Fruit fly (Drosophila melanogaster) whole organism, adult: Measurements from ENCODE around the gene CG9514.
A peak's percentile ranks its signal among the peaks of the same experiment; 100 is the strongest.

Experiments used
- CG11617 ChIP-seq: fragments of 200-800 bp; sonication (Bioruptor generic); optimal IDR thresholded peaks from 2 replicates; lab custom pipeline; 2017; ENCODE audit warnings: mild to moderate bottlenecking, missing biosample characterization, missing genetic modification reagents, missing genetic modification characterization
- CG12768 ChIP-seq: fragments of 200-800 bp; sonication (Bioruptor generic); optimal IDR thresholded peaks from 2 replicates; lab custom pipeline; 2017; ENCODE audit warnings: missing biosample characterization, missing genetic modification characterization, mild to moderate bottlenecking, moderate library complexity, missing genetic modification reagents
- CG14711 ChIP-seq: fragments of 200-800 bp; sonication (Bioruptor generic); optimal IDR thresholded peaks from 2 replicates; lab custom pipeline; 2018; ENCODE audit warnings: missing biosample characterization, mild to moderate bottlenecking, missing genetic modification characterization, moderate library complexity
- CG1620 ChIP-seq: fragments of 200-800 bp; sonication (Bioruptor generic); optimal IDR thresholded peaks from 2 replicates; lab custom pipeline; 2016; ENCODE audit warnings: missing biosample characterization, missing genetic modification characterization
- CG33017 ChIP-seq: fragments of 200-800 bp; sonication (Bioruptor generic); optimal IDR thresholded peaks from 2 replicates; lab custom pipeline; 2018; ENCODE audit warnings: missing biosample characterization, mild to moderate bottlenecking, missing genetic modification characterization, moderate library complexity
- CG5204 ChIP-seq: fragments of 200-800 bp; sonication (Bioruptor generic); optimal IDR thresholded peaks from 2 replicates; lab custom pipeline; 2016; ENCODE audit warnings: missing biosample characterization, missing genetic modification characterization
- CG7045 ChIP-seq: fragments of 200-800 bp; sonication (Bioruptor generic); optimal IDR thresholded peaks from 2 replicates; lab custom pipeline; 2017; ENCODE audit warnings: missing biosample characterization, mild to moderate bottlenecking, missing genetic modification characterization
- CG7101 ChIP-seq: fragments of 200-800 bp; sonication (Bioruptor generic); optimal IDR thresholded peaks from 2 replicates; lab custom pipeline; 2018; ENCODE audit warnings: missing biosample characterization, mild to moderate bottlenecking, missing genetic modification characterization, moderate library complexity
- Clk ChIP-seq: fragments of 200-800 bp; sonication (Bioruptor generic); optimal IDR thresholded peaks from 2 replicates; lab custom pipeline; 2017; ENCODE audit warnings: missing biosample characterization, missing genetic modification characterization
- Crg-1 ChIP-seq: fragments of 200-800 bp; sonication (Bioruptor generic); optimal IDR thresholded peaks from 2 replicates; lab custom pipeline; 2016; ENCODE audit warnings: missing biosample characterization, missing genetic modification characterization
- Hr96 ChIP-seq: fragments of 200-800 bp; sonication (Bioruptor generic); optimal IDR thresholded peaks from 2 replicates; lab custom pipeline; 2016; ENCODE audit warnings: missing biosample characterization, missing genetic modification characterization
- Mnt ChIP-seq: fragments of 200-800 bp; sonication (Bioruptor generic); optimal IDR thresholded peaks from 2 replicates; lab custom pipeline; 2016; ENCODE audit warnings: missing biosample characterization, mild to moderate bottlenecking, missing genetic modification characterization
- bab1 ChIP-seq: fragments of 200-800 bp; sonication (Bioruptor generic); optimal IDR thresholded peaks from 3 replicates; lab custom pipeline; 2019; ENCODE audit warnings: missing biosample characterization, mild to moderate bottlenecking, missing genetic modification characterization, moderate library complexity
- cic ChIP-seq: fragments of 200-800 bp; sonication (Bioruptor generic); optimal IDR thresholded peaks from 2 replicates; lab custom pipeline; 2017; ENCODE audit warnings: missing biosample characterization, mild to moderate bottlenecking, missing genetic modification characterization, moderate library complexity
- cnc ChIP-seq, 2 experiments: fragments of >200 bp; optimal IDR thresholded peaks; 2 replicates each; lab custom pipeline; 2017
- kay ChIP-seq: fragments of 200-800 bp; sonication (Bioruptor generic); peaks from one replicate; lab custom pipeline; 2016; ENCODE audit warnings: missing biosample characterization, missing genetic modification characterization, borderline replicate concordance
- ovo ChIP-seq: fragments of 200-800 bp; sonication (Bioruptor generic); optimal IDR thresholded peaks from 2 replicates; lab custom pipeline; 2016; ENCODE audit warnings: missing biosample characterization, missing genetic modification characterization
- pad ChIP-seq: fragments of 200-800 bp; sonication (Bioruptor generic); optimal IDR thresholded peaks from 3 replicates; lab custom pipeline; 2017; ENCODE audit warnings: missing biosample characterization, missing genetic modification characterization, mild to moderate bottlenecking, moderate library complexity, missing genetic modification reagents
- tj ChIP-seq: fragments of 200-800 bp; sonication (Bioruptor generic); optimal IDR thresholded peaks from 3 replicates; lab custom pipeline; 2017; ENCODE audit warnings: missing biosample characterization, mild to moderate bottlenecking, missing genetic modification characterization, moderate library complexity
- toe ChIP-seq: fragments of 200-800 bp; sonication (Bioruptor generic); optimal IDR thresholded peaks from 2 replicates; lab custom pipeline; 2016; ENCODE audit warnings: missing biosample characterization, missing genetic modification characterization

The CG9514 gene

DNA sequence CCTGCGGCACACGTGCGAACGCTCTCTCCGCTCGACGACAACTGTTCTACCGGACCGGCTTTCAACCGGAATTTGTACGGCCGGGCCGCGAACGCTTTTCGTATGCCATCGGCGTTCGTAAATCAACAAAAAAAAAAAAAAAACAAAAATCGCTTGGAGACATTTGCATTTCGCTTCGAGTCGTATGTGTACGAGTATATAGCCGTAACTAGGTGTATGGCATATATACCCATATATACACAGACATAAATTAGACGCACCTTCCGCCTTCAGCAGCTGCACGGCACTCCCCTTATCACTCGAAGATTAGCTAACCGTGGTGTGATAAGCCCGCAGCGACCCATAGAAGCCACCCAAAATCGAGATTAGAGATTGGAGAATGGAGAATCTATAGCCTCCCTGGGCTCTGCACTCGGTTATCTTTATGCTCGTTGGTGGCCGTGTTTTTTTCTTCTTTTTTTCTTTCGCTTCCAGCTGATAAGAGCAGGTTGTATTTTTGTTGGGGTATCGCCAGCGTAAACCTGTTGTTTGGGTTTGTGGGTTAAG, 8.9 kb upstream of the CG9514 start, which contains the start of gene CG9512:
CG9512 (minus strand) TSS at position 51 of the 546 bp plus-strand sequence.
- TF ChIP-seq Mnt (GFP tag; lab: Kevin White, UChicago), result peak; percentile 1
- peak; percentile 25 for TF ChIP-seq Hr96 (GFP tag; lab: Kevin White, UChicago)
- no peak for TF ChIP-seq CG5204 (GFP tag; lab: Kevin White, UChicago)
- peak; percentile 1 for TF ChIP-seq kay (GFP tag; lab: Kevin White, UChicago)
- TF ChIP-seq ovo (GFP tag; lab: Kevin White, UChicago), result peak; percentile 11

DNA sequence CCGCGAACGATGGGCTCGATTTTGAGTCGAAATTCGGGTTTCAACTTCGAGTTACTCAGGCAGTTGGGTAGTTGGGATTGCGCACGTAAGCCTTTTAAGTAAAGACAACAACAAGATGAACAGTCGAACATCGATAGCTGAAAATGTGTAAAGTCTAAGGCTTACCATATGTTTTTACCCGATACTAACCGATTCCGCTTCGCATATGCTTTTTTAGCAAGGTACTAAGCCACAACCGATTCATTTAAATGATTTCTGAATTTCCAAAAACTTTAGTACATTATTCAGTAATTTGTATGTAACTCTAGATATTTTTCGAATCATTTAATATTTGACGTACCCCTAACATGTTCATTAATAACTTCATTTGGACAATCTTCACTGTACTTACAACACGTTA, 901 bp upstream of the CG9514 start:
- TF ChIP-seq tj (GFP tag; lab: Kevin White, UChicago) (no peak), CG14711 (tag; lab: Kevin White, UChicago) (no peak), CG12768 (GFP tag; lab: Kevin White, UChicago) (no peak), Clk (GFP tag; lab: Kevin White, UChicago) (no peak), pad (no peak), bab1 (GFP tag; lab: Kevin White, UChicago) (no peak), cic (GFP tag; lab: Kevin White, UChicago) (no peak), Mnt (GFP tag; lab: Kevin White, UChicago) (no peak), CG11617 (GFP tag; lab: Kevin White, UChicago) (no peak), CG1620 (GFP tag; lab: Kevin White, UChicago) (no peak), CG7101 (tag; lab: Kevin White, UChicago) (no peak), Hr96 (GFP tag; lab: Kevin White, UChicago) (no peak), cnc (optimal IDR thresholded peaks at IDR 0.05; lab: Kevin White, UChicago) (no peak), CG7045 (GFP tag; lab: Kevin White, UChicago) (no peak), CG5204 (GFP tag; lab: Kevin White, UChicago) (no peak)

DNA sequence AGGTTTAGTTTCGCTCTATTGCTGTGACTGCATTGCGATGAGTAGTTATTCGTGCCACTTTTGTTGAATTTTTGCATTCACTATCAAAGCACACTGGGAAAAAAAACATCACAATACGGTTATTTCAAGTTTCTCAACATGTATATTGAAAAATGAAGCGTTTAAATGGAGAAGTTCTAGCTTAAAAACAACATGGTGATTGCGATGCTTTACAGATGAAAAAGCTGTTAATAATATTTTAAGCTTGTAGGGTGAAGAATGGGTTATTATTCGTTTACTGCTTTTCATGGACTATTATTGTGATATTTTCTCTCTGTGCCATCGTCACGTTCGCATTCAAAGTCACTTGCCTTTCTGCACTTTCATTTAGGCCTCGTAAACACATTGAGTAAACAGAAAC, 381 bp downstream of the CG9514 start:
- TF ChIP-seq cic (GFP tag; lab: Kevin White, UChicago) (no peak), CG5204 (GFP tag; lab: Kevin White, UChicago) (no peak), CG33017 (no peak), ovo (GFP tag; lab: Kevin White, UChicago) (no peak), Hr96 (GFP tag; lab: Kevin White, UChicago) (no peak), pad (no peak), CG7045 (GFP tag; lab: Kevin White, UChicago) (no peak), CG12768 (GFP tag; lab: Kevin White, UChicago) (no peak), kay (GFP tag; lab: Kevin White, UChicago) (no peak), Clk (GFP tag; lab: Kevin White, UChicago) (no peak), toe (GFP tag; lab: Kevin White, UChicago) (no peak)

DNA sequence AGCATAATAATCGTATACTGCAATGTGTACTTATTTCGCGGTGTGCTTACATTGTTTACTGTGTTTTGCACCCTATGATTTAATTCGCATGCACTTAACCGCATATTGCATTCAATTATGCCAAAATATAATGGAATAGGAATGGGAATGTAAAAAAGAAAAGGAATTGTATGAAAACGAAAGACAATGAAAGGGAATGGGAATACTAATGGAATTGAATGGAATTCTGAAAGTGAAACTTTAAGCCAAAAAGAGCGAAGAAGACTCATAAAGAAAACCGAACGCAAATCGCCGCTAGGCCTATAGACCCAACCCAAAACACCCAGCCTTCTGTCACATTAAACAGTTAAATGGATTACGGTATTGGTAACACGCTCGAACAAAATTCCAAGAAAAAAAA, 2.8 kb downstream of the CG9514 start:
- no peak for TF ChIP-seq bab1 (GFP tag; lab: Kevin White, UChicago)

DNA sequence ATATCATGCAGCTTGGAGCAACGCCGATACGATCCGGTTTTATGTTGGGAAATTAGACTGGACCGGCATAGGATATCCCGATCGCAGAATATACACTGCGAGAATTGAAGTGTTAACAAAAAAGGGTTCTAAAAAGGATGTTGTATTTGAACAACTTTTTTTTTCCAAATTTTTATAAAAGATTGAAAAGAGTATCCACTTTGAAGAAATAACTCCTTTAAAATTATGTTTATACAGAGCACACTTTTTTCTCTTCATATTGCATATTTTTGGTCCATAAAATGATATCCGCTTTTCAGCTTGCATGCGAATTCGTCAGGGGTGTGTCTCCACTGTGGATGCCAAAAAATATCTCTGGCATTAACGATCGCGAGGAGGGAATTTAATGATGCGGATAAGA, 4.4 kb downstream of the CG9514 start:
- TF ChIP-seq Hr96 (GFP tag; lab: Kevin White, UChicago) (no peak), Mnt (GFP tag; lab: Kevin White, UChicago) (no peak), cic (GFP tag; lab: Kevin White, UChicago) (no peak), CG7101 (tag; lab: Kevin White, UChicago) (no peak), ovo (GFP tag; lab: Kevin White, UChicago) (no peak), toe (GFP tag; lab: Kevin White, UChicago) (no peak), tj (GFP tag; lab: Kevin White, UChicago) (no peak), Clk (GFP tag; lab: Kevin White, UChicago) (no peak), CG1620 (GFP tag; lab: Kevin White, UChicago) (no peak), kay (GFP tag; lab: Kevin White, UChicago) (no peak), CG5204 (GFP tag; lab: Kevin White, UChicago) (no peak), CG33017 (no peak), CG7045 (GFP tag; lab: Kevin White, UChicago) (no peak), pad (no peak), CG11617 (GFP tag; lab: Kevin White, UChicago) (no peak)

DNA sequence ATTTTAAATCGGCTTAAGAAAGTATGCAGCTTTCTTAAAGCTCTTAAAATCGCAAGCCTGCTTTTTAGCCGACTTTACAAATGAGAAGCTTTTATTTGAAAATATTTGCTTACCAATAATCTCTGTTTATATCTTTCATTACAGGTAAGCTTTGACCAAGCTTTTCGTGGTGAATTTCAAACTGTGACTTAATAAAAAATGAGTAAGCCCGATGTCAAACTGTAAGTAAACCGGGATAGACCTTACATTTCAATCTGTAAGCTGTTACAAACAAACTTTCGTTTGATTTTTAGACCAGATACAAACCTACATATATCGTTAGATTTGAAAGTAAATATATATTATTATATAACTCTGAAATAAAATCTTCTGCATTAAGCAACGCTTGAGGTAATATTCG, 11.1 kb downstream of the CG9514 start:
- TF ChIP-seq CG1620 (GFP tag; lab: Kevin White, UChicago) (no peak), pad (no peak), kay (GFP tag; lab: Kevin White, UChicago) (peak; percentile 8), Hr96 (GFP tag; lab: Kevin White, UChicago) (no peak)

DNA sequence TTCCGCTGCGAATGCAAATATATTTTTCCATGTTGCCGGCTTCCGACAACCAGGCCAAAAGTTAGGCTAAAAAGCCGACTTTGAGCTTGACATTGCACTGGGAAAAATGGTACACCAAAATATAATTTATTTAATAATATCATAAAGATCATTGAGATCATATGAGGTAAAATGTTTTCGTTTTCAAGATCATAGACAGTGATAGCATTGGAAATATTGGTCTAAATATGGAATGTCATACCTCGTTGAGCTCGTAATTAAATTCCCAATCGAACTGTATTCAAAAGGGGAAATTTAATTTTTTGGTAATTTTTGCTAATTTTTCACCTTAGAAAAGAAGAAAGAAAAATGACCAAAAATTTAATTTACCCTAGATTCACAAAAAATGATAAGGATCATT, 12.7 kb downstream of the CG9514 start:
- TF ChIP-seq CG1620 (GFP tag; lab: Kevin White, UChicago) (no peak), CG14711 (tag; lab: Kevin White, UChicago) (no peak), ovo (GFP tag; lab: Kevin White, UChicago) (no peak), pad (no peak), Mnt (GFP tag; lab: Kevin White, UChicago) (no peak), CG11617 (GFP tag; lab: Kevin White, UChicago) (no peak), Hr96 (GFP tag; lab: Kevin White, UChicago) (no peak), CG33017 (no peak), toe (GFP tag; lab: Kevin White, UChicago) (no peak), kay (GFP tag; lab: Kevin White, UChicago) (no peak), Crg-1 (GFP tag; lab: Kevin White, UChicago) (no peak), CG12768 (GFP tag; lab: Kevin White, UChicago) (no peak)
